Fruit fly (Drosophila melanogaster) whole organism, pupa: ENCODE measurements around the gene CG15892.

ENCODE experiments used
- CG10348 ChIP-seq: fragments of 200-800 bp; sonication (Bioruptor generic); IDR thresholded peaks from 2 replicates; pipeline ENCODE4 v1.3.6; 2022; ENCODE audit warnings: missing biosample characterization, missing genetic modification characterization
- CG13204 ChIP-seq: fragments of 200-800 bp; sonication (Bioruptor generic); optimal IDR thresholded peaks from 2 replicates; lab custom pipeline; 2018; ENCODE audit warnings: missing biosample characterization, mild to moderate bottlenecking, missing genetic modification characterization, moderate library complexity
- CG14655 ChIP-seq: fragments of 200-800 bp; sonication (Bioruptor generic); optimal IDR thresholded peaks from 3 replicates; lab custom pipeline; 2017; ENCODE audit warnings: mild to moderate bottlenecking, missing biosample characterization, missing genetic modification reagents, missing genetic modification characterization
- CG15710 ChIP-seq: fragments of 200-800 bp; sonication (Bioruptor generic); optimal IDR thresholded peaks from 2 replicates; lab custom pipeline; 2018; ENCODE audit warnings: missing biosample characterization, mild to moderate bottlenecking, missing genetic modification characterization, moderate library complexity
- CG17806 ChIP-seq: fragments of 200-800 bp; sonication (Bioruptor generic); optimal IDR thresholded peaks from 2 replicates; lab custom pipeline; 2018; ENCODE audit warnings: missing biosample characterization, mild to moderate bottlenecking, missing genetic modification characterization, moderate library complexity
- CG32121 ChIP-seq: fragments of 200-800 bp; sonication (Bioruptor generic); IDR thresholded peaks from 2 replicates; pipeline ENCODE4 v1.3.6; 2022; ENCODE audit warnings: missing biosample characterization, missing genetic modification characterization
- CG34367 ChIP-seq: fragments of 200-800 bp; sonication (Bioruptor generic); optimal IDR thresholded peaks from 2 replicates; lab custom pipeline; 2018; ENCODE audit warnings: missing biosample characterization, mild to moderate bottlenecking, missing genetic modification characterization
- CG8159 ChIP-seq: fragments of 200-800 bp; sonication (Bioruptor generic); optimal IDR thresholded peaks from 3 replicates; lab custom pipeline; 2018; ENCODE audit warnings: missing biosample characterization, mild to moderate bottlenecking, missing genetic modification characterization, moderate library complexity
- CG8301 ChIP-seq: fragments of 200-800 bp; sonication (Bioruptor generic); optimal IDR thresholded peaks from 2 replicates; lab custom pipeline; 2018; ENCODE audit warnings: missing biosample characterization, mild to moderate bottlenecking, missing genetic modification characterization
- CG9948 ChIP-seq: fragments of 200-800 bp; sonication (Bioruptor generic); optimal IDR thresholded peaks from 2 replicates; lab custom pipeline; 2018; ENCODE audit warnings: missing biosample characterization, mild to moderate bottlenecking, missing genetic modification characterization, moderate library complexity
- D1 ChIP-seq: fragments of 200-800 bp; sonication (Bioruptor generic); optimal IDR thresholded peaks from 2 replicates; lab custom pipeline; 2018; ENCODE audit warnings: missing biosample characterization, mild to moderate bottlenecking, missing genetic modification characterization, moderate library complexity
- EcR ChIP-seq: fragments of 200-800 bp; sonication (Bioruptor generic); optimal IDR thresholded peaks from 3 replicates; lab custom pipeline; 2019; ENCODE audit warnings: missing biosample characterization, missing genetic modification characterization, mild to moderate bottlenecking, moderate library complexity, missing genetic modification reagents
- Pif1A ChIP-seq: fragments of 200-800 bp; sonication (Bioruptor generic); optimal IDR thresholded peaks from 3 replicates; lab custom pipeline; 2016; ENCODE audit warnings: missing biosample characterization, missing genetic modification characterization
- Snoo ChIP-seq: fragments of 200-800 bp; sonication (Bioruptor generic); optimal IDR thresholded peaks from 3 replicates; lab custom pipeline; 2017; ENCODE audit warnings: missing biosample characterization, mild to moderate bottlenecking, missing genetic modification characterization, inconsistent platforms

DNA sequence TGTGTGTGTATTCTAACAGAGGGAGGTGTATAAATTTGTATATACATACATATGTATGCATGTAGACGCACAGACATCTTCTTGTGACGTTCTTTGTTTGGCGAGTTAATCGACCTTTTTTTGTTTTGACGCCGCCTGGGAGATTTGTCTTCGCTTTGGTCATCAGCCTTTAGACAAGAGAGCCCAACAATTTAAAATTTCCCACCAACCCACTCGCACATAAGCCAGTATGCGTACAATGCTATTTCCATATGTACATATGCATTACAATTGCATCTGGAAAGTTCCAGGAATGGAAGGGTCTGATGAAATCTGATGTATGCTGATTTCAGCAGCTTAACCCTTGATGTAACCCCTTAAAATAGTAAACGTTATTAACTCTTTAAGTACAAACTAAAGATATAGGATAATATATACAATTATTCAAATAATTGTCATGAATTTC, 14.5 kb downstream of the CG15892 start, which contains the start of gene Ubi-p5E:
- no peak for TF ChIP-seq CG9948 (tag; lab: Kevin White, UChicago)
- TF ChIP-seq CG8301 (tag; lab: Kevin White, UChicago), result no peak
- no peak for TF ChIP-seq CG17806
- TF ChIP-seq CG34367 (tag; lab: Kevin White, UChicago), result no peak
- TF ChIP-seq CG15710, result no peak
- no peak for TF ChIP-seq CG32121 (GFP tag; lab: Robert Waterston, UW)
- TF ChIP-seq Pif1A, result no peak
- no peak for TF ChIP-seq Snoo (tag; lab: Kevin White, UChicago)
- no peak for TF ChIP-seq CG13204 (GFP tag; lab: Kevin White, UChicago)
- no peak for TF ChIP-seq CG14655 (GFP tag; lab: Kevin White, UChicago)
- TF ChIP-seq EcR (GFP tag; lab: Kevin White, UChicago), result peak; percentile 90
- no peak for TF ChIP-seq D1 (tag; lab: Kevin White, UChicago)
- TF ChIP-seq CG8159 (tag; lab: Kevin White, UChicago), result no peak
- TF ChIP-seq CG10348 (GFP tag; lab: Robert Waterston, UW), result no peak
